Fruit fly (Drosophila melanogaster) whole organism, prepupa: Measurements from ENCODE around the gene CG6083.

Experiments
- Blimp-1 ChIP-seq: fragments of 200-800 bp; sonication (Bioruptor generic); optimal IDR thresholded peaks from 3 replicates; lab custom pipeline; 2017; ENCODE audit warnings: missing biosample characterization, missing genetic modification characterization, mild to moderate bottlenecking, moderate library complexity, missing genetic modification reagents
- CG10631 ChIP-seq: fragments of 200-800 bp; sonication (Bioruptor generic); optimal IDR thresholded peaks from 2 replicates; lab custom pipeline; 2016; ENCODE audit warnings: missing biosample characterization, missing genetic modification characterization
- CG11294 ChIP-seq: fragments of 200-800 bp; sonication (Bioruptor generic); IDR thresholded peaks from 2 replicates; pipeline ENCODE4 v1.3.6; 2022; ENCODE audit warnings: missing biosample characterization, missing genetic modification characterization
- CG15336 ChIP-seq: fragments of 200-800 bp; sonication (Bioruptor generic); IDR thresholded peaks from 2 replicates; pipeline ENCODE4 v1.3.6; 2022; ENCODE audit warnings: missing biosample characterization, missing genetic modification characterization
- CG16779 ChIP-seq: fragments of 200-800 bp; sonication (Bioruptor generic); optimal IDR thresholded peaks from 3 replicates; lab custom pipeline; 2017; ENCODE audit warnings: missing biosample characterization, mild to moderate bottlenecking, missing genetic modification characterization
- CG31627 ChIP-seq: fragments of 200-800 bp; sonication (Bioruptor generic); optimal IDR thresholded peaks from 3 replicates; lab custom pipeline; 2016; ENCODE audit warnings: missing biosample characterization, missing genetic modification characterization
- CG3919 ChIP-seq: fragments of 200-800 bp; sonication (Bioruptor generic); optimal IDR thresholded peaks from 3 replicates; lab custom pipeline; 2016; ENCODE audit warnings: missing biosample characterization, missing genetic modification characterization
- CG4318 ChIP-seq: fragments of 200-800 bp; sonication (Bioruptor generic); optimal IDR thresholded peaks from 3 replicates; lab custom pipeline; 2017; ENCODE audit warnings: missing biosample characterization, mild to moderate bottlenecking, missing genetic modification characterization
- CG6163 ChIP-seq: fragments of 200-800 bp; sonication (Bioruptor generic); IDR thresholded peaks from 3 replicates; pipeline ENCODE4 v1.3.6; 2022; ENCODE audit warnings: missing biosample characterization, missing genetic modification characterization
- CG6792 ChIP-seq: fragments of 200-800 bp; sonication (Bioruptor generic); optimal IDR thresholded peaks from 3 replicates; lab custom pipeline; 2016; ENCODE audit warnings: missing biosample characterization, missing genetic modification characterization
- CG6854 ChIP-seq: fragments of 200-800 bp; sonication (Bioruptor generic); optimal IDR thresholded peaks from 2 replicates; lab custom pipeline; 2017; ENCODE audit warnings: missing biosample characterization, mild to moderate bottlenecking, missing genetic modification characterization
- CG7368 ChIP-seq: fragments of 200-800 bp; sonication (Bioruptor generic); optimal IDR thresholded peaks from 3 replicates; lab custom pipeline; 2016; ENCODE audit warnings: missing biosample characterization, missing genetic modification characterization
- CG8319 ChIP-seq: fragments of 200-800 bp; sonication (Bioruptor generic); optimal IDR thresholded peaks from 3 replicates; lab custom pipeline; 2016; ENCODE audit warnings: missing biosample characterization, missing genetic modification characterization
- CG9139 ChIP-seq: fragments of 200-800 bp; sonication (Bioruptor generic); optimal IDR thresholded peaks from 3 replicates; lab custom pipeline; 2017; ENCODE audit warnings: missing biosample characterization, mild to moderate bottlenecking, missing genetic modification characterization
- Eip78C ChIP-seq: fragments of 200-800 bp; sonication (Bioruptor generic); peaks from one replicate; lab custom pipeline; 2016; ENCODE audit warnings: missing biosample characterization, missing genetic modification characterization
- Gug ChIP-seq: fragments of 200-800 bp; sonication (Bioruptor generic); IDR thresholded peaks from 2 replicates; pipeline ENCODE4 v1.3.6; 2022; ENCODE audit warnings: missing biosample characterization, missing genetic modification characterization
- Hr39 ChIP-seq: fragments of 200-800 bp; sonication (Bioruptor generic); optimal IDR thresholded peaks from 2 replicates; lab custom pipeline; 2016; ENCODE audit warnings: missing biosample characterization, missing genetic modification characterization
- Hr4 ChIP-seq: fragments of 200-800 bp; sonication (Bioruptor generic); optimal IDR thresholded peaks from 3 replicates; lab custom pipeline; 2016; ENCODE audit warnings: missing biosample characterization, missing genetic modification characterization
- Smox ChIP-seq: fragments of 200-800 bp; sonication (Bioruptor generic); optimal IDR thresholded peaks from 3 replicates; lab custom pipeline; 2016; ENCODE audit warnings: missing biosample characterization, missing genetic modification characterization
- Sox102F ChIP-seq: fragments of 200-800 bp; sonication (Bioruptor generic); optimal IDR thresholded peaks from 2 replicates; lab custom pipeline; 2016; ENCODE audit warnings: missing biosample characterization, mild to moderate bottlenecking, missing genetic modification characterization
- Sox14 ChIP-seq: fragments of 200-800 bp; sonication (Bioruptor generic); optimal IDR thresholded peaks from 3 replicates; lab custom pipeline; 2016; ENCODE audit warnings: missing biosample characterization, missing genetic modification characterization
- Sox15 ChIP-seq: fragments of 200-800 bp; sonication (Bioruptor generic); optimal IDR thresholded peaks from 3 replicates; lab custom pipeline; 2016; ENCODE audit warnings: missing biosample characterization, missing genetic modification characterization
- achi ChIP-seq: fragments of 200-800 bp; sonication (Bioruptor generic); optimal IDR thresholded peaks from 3 replicates; lab custom pipeline; 2016; ENCODE audit warnings: missing biosample characterization, missing genetic modification characterization
- cyc ChIP-seq: fragments of 200-800 bp; sonication (Bioruptor generic); optimal IDR thresholded peaks from 3 replicates; lab custom pipeline; 2016; ENCODE audit warnings: missing biosample characterization, missing genetic modification characterization
- dsx ChIP-seq: fragments of 200-800 bp; optimal IDR thresholded peaks from 3 replicates; lab custom pipeline; 2019; ENCODE audit warnings: missing biosample characterization, mild to moderate bottlenecking, missing genetic modification characterization, moderate library complexity; ENCODE audit not compliant: poor library complexity, severe bottlenecking
- eg ChIP-seq: fragments of 200-800 bp; sonication (Bioruptor generic); IDR thresholded peaks from 3 replicates; pipeline ENCODE4 v1.3.6; 2022; ENCODE audit warnings: missing biosample characterization, missing genetic modification characterization
- esn ChIP-seq: fragments of 200-800 bp; sonication (Bioruptor generic); optimal IDR thresholded peaks from 2 replicates; lab custom pipeline; 2016; ENCODE audit warnings: missing biosample characterization, mild to moderate bottlenecking, missing genetic modification characterization, moderate library complexity
- fd59A ChIP-seq: fragments of 200-800 bp; sonication (Bioruptor generic); optimal IDR thresholded peaks from 2 replicates; lab custom pipeline; 2017; ENCODE audit warnings: missing biosample characterization, mild to moderate bottlenecking, missing genetic modification characterization, missing genetic modification reagents
- fd85E ChIP-seq: fragments of 200-800 bp; sonication (Bioruptor generic); optimal IDR thresholded peaks from 3 replicates; lab custom pipeline; 2016; ENCODE audit warnings: missing biosample characterization, missing genetic modification characterization
- fkh ChIP-seq: fragments of 200-800 bp; sonication (Bioruptor generic); optimal IDR thresholded peaks from 3 replicates; lab custom pipeline; 2017; ENCODE audit warnings: missing biosample characterization, mild to moderate bottlenecking, missing genetic modification characterization, moderate library complexity
- lz ChIP-seq: fragments of 200-800 bp; sonication (Bioruptor generic); optimal IDR thresholded peaks from 3 replicates; lab custom pipeline; 2016; ENCODE audit warnings: missing biosample characterization, missing genetic modification characterization
- pdm3 ChIP-seq: fragments of 200-800 bp; sonication (Bioruptor generic); optimal IDR thresholded peaks from 3 replicates; lab custom pipeline; 2016; ENCODE audit warnings: missing biosample characterization, missing genetic modification characterization
- salr ChIP-seq, 2 experiments: fragments of 200-800 bp; sonication (Bioruptor generic); optimal IDR thresholded peaks; 3 replicates each; lab custom pipeline; 2016 to 2018; ENCODE audit warnings: missing biosample characterization in 2 of 2, missing genetic modification characterization in 2 of 2, mild to moderate bottlenecking in 1 of 2
- spab ChIP-seq: fragments of 200-800 bp; sonication (Bioruptor generic); optimal IDR thresholded peaks from 2 replicates; lab custom pipeline; 2017; ENCODE audit warnings: missing biosample characterization, mild to moderate bottlenecking, missing genetic modification characterization, missing genetic modification reagents
- ss ChIP-seq, 2 experiments: fragments of 200-800 bp; sonication (Bioruptor generic); optimal IDR thresholded peaks; 2 replicates in 1 of 2; 3 replicates in 1 of 2; lab custom pipeline; 2017 to 2018; ENCODE audit warnings: mild to moderate bottlenecking in 2 of 2, missing biosample characterization in 2 of 2, missing genetic modification characterization in 2 of 2, moderate library complexity in 1 of 2
- svp ChIP-seq: fragments of 200-800 bp; sonication (Bioruptor generic); peaks from one replicate; lab custom pipeline; 2016; ENCODE audit warnings: missing biosample characterization, missing genetic modification characterization
- topi ChIP-seq: fragments of 200-800 bp; sonication (Bioruptor generic); optimal IDR thresholded peaks from 3 replicates; lab custom pipeline; 2016; ENCODE audit warnings: missing biosample characterization, missing genetic modification characterization

CG6083 gene

DNA sequence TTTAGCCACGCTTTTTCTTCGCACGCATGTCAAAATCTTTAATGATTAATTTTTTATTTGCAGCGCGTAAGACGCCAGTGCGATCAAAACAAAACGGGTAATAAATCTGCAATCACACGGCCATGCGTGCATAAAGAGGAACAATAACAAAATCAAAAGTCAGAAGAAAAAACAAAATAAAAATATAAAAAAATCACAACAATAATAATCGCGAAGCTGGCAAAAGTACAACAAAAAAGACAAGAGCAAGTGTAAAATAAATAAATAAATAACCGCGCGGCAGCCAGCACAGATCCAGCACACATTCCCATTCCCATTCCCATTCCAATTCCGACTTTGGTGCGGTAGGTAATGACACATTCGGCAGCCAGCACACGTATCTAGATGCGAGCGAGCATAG is 8.6 kb upstream of the CG6083 start (continued):
- TF ChIP-seq pdm3 (GFP tag; lab: Kevin White, UChicago) = no peak
- TF ChIP-seq CG6792 (GFP tag; lab: Kevin White, UChicago) = no peak
- TF ChIP-seq esn = peak; percentile 0
- TF ChIP-seq fkh (GFP tag; lab: Kevin White, UChicago) = no peak
- TF ChIP-seq Sox15 (GFP tag; lab: Kevin White, UChicago) = no peak
- TF ChIP-seq CG4318 (GFP tag; lab: Kevin White, UChicago) = no peak
- no peak for TF ChIP-seq cyc
- no peak for TF ChIP-seq CG6854 (GFP tag; lab: Kevin White, UChicago)
- TF ChIP-seq CG15336 (GFP tag; lab: Robert Waterston, UW) = peak; percentile 58
- peak; percentile 58 for TF ChIP-seq spab
- peak; percentile 38; the same call in 1 of the 2 replicates for TF ChIP-seq Gug (GFP tag; lab: Robert Waterston, UW)
- TF ChIP-seq CG16779 = peak; percentile 82
- no peak for TF ChIP-seq fd85E
- no peak for TF ChIP-seq CG8319
- TF ChIP-seq CG31627 (GFP tag; lab: Kevin White, UChicago) = no peak
- TF ChIP-seq eg (GFP tag; lab: Robert Waterston, UW) = peak; percentile 85; the same call in 2 of the 3 replicates
- TF ChIP-seq CG6163 (GFP tag; lab: Robert Waterston, UW) = peak; percentile 82; the same call in 2 of the 3 replicates
- no peak for TF ChIP-seq CG7368 (GFP tag; lab: Kevin White, UChicago)
- TF ChIP-seq CG11294 (GFP tag; lab: Robert Waterston, UW) = no peak
- TF ChIP-seq Hr4 (GFP tag; lab: Kevin White, UChicago) = peak; percentile 29
- no peak for TF ChIP-seq topi

DNA sequence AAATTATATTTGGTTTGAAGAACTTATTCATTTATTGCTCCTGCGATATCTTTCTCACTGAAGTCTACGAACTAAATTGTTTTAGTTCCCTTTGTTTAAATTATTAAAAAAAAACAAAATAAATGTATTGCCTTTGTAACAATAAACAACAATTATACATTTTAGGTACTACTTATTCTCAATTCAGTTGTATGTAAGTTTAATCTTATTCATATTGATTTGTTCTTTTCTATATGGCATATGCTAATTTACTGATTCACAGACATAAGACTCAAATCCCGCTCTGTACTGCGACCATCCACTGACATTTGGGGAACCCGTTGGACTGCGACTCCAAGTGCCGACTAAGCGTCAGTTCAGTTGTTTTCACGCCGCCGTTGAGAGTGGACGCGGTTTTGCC is 5.2 kb upstream of the CG6083 start, which contains the start of gene CG32091:
Gene CG32091, plus strand, starts transcription at position 301 of the 400 bp plus-strand sequence.
- TF ChIP-seq Sox14 (GFP tag; lab: Kevin White, UChicago) (peak; percentile 4), pdm3 (GFP tag; lab: Kevin White, UChicago) (no peak), fd85E (no peak), CG3919 (GFP tag; lab: Kevin White, UChicago) (no peak), ss (GFP tag; optimal IDR thresholded peaks at IDR 0.05; lab: Kevin White, UChicago) (peak in 1 of 2 experiments; percentile 17), dsx (GFP tag; lab: Kevin White, UChicago) (peak; percentile 23), svp (GFP tag; lab: Kevin White, UChicago) (peak; percentile 8), CG10631 (GFP tag; lab: Kevin White, UChicago) (no peak), Blimp-1 (no peak), CG11294 (GFP tag; lab: Robert Waterston, UW) (no peak), CG6792 (GFP tag; lab: Kevin White, UChicago) (no peak), Eip78C (peak; percentile 31), achi (GFP tag; lab: Kevin White, UChicago) (no peak), CG7368 (GFP tag; lab: Kevin White, UChicago) (no peak), Hr39 (GFP tag; lab: Kevin White, UChicago) (no peak), CG6163 (GFP tag; lab: Robert Waterston, UW) (no peak), salr (GFP tag; optimal IDR thresholded peaks at IDR 0.05; lab: Kevin White, UChicago) (no peak), Smox (GFP tag; lab: Kevin White, UChicago) (no peak), CG9139 (GFP tag; lab: Kevin White, UChicago) (peak; percentile 10), fd59A (GFP tag; lab: Kevin White, UChicago) (no peak), Sox102F (GFP tag; lab: Kevin White, UChicago) (no peak), CG31627 (GFP tag; lab: Kevin White, UChicago) (no peak)

DNA sequence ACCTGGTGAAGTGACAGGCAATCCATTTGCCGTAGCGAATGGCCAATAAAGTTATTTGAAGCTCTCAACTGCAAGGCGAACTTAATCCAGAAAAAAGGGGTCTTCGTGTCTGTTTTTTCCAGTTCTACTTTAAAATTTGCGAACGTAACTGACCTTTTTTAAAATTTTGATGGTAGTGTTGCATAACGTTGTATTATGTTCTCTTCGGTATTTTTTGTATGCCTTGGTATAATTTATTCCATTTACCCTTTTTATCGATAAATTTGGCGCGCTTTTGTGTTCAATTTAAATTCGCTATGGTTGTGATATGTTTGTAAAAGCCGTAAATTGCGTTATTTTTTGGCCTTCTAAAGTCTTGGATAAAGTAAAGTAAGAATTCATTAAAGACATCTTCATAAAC is 4.8 kb upstream of the CG6083 start:
- TF ChIP-seq lz (GFP tag; lab: Kevin White, UChicago) (peak; percentile 24), ss (GFP tag; optimal IDR thresholded peaks at IDR 0.05; lab: Kevin White, UChicago) (no peak), esn (peak; percentile 9)
